Worm (Caenorhabditis elegans) whole organism, L3 larva: ENCODE measurements around the gene Y44A6B.3.

Experiments used
- elt-2 ChIP-seq: sonication (generic microtip); optimal IDR thresholded peaks from 2 replicates; lab custom pipeline; 2016; ENCODE audit warnings: missing genetic modification reagents, mild to moderate bottlenecking, missing genetic modification characterization, missing compliant biosample characterization
- fos-1 ChIP-seq: fragments of 150-350 bp; optimal IDR thresholded peaks from 2 replicates; lab custom pipeline; 2014; ENCODE audit warnings: missing biosample characterization, missing genetic modification characterization
- lin-39 ChIP-seq: fragments of 150-350 bp; optimal IDR thresholded peaks from 2 replicates; lab custom pipeline; 2018; ENCODE audit warnings: missing biosample characterization, missing genetic modification reagents, missing genetic modification characterization
- nhr-12 ChIP-seq: fragments of 150-350 bp; optimal IDR thresholded peaks from 2 replicates; lab custom pipeline; 2014; ENCODE audit warnings: missing biosample characterization, missing genetic modification characterization
- nhr-28 ChIP-seq: fragments of 150-350 bp; optimal IDR thresholded peaks from 2 replicates; lab custom pipeline; 2014; ENCODE audit warnings: missing biosample characterization, missing genetic modification characterization
- nhr-77 ChIP-seq: fragments of 150-350 bp; optimal IDR thresholded peaks from 2 replicates; lab custom pipeline; 2014; ENCODE audit warnings: missing biosample characterization, missing genetic modification characterization
- pqm-1 ChIP-seq: fragments of 150-350 bp; optimal IDR thresholded peaks from 2 replicates; lab custom pipeline; 2017; ENCODE audit warnings: missing biosample characterization, missing genetic modification characterization, inconsistent platforms
- snpc-4 ChIP-seq: fragments of 150-350 bp; optimal IDR thresholded peaks from 2 replicates; lab custom pipeline; 2014; ENCODE audit warnings: missing biosample characterization, missing genetic modification characterization
- tbx-2 ChIP-seq: sonication (generic microtip); optimal IDR thresholded peaks from 2 replicates; lab custom pipeline; 2016; ENCODE audit warnings: mild to moderate bottlenecking, missing genetic modification characterization, missing compliant biosample characterization
- unc-62 ChIP-seq: fragments of 150-350 bp; sonication (generic microtip); optimal IDR thresholded peaks from 4 replicates; lab custom pipeline; 2014; ENCODE audit warnings: missing biosample characterization, missing genetic modification reagents, missing genetic modification characterization
- zag-1 ChIP-seq: fragments of 150-350 bp; optimal IDR thresholded peaks from 2 replicates; lab custom pipeline; 2014; ENCODE audit warnings: missing biosample characterization, missing genetic modification characterization
- ztf-11 ChIP-seq: fragments of 150-350 bp; optimal IDR thresholded peaks from 2 replicates; lab custom pipeline; 2014; ENCODE audit warnings: missing biosample characterization, missing genetic modification characterization

- TF ChIP-seq nhr-28 (no peak), pqm-1 (tag; lab: Kevin White, UChicago) (no peak), snpc-4 (no peak), ztf-11 (tag; lab: Kevin White, UChicago) (no peak), unc-62 (GFP tag; lab: Kevin White, UChicago) (no peak), fos-1 (tag; lab: Kevin White, UChicago) (no peak), elt-2 (tag; lab: Kevin White, UChicago) (no peak), lin-39 (tag; lab: Kevin White, UChicago) (no peak), zag-1 (tag; lab: Kevin White, UChicago) (no peak), tbx-2 (no peak), nhr-77 (tag; lab: Kevin White, UChicago) (no peak), nhr-12 (tag; lab: Kevin White, UChicago) (no peak)
Measured at ce11 chrV:20682309-20682708, 44.1 kb upstream of the Y44A6B.3 start.
